Worm (Caenorhabditis elegans) whole organism, late embryonic: ENCODE measurements around the gene oac-5.

Experiments
- fkh-10 ChIP-seq: fragments of 150-350 bp; optimal IDR thresholded peaks from 2 replicates; lab custom pipeline; 2014; ENCODE audit warnings: missing biosample characterization, missing genetic modification reagents, missing genetic modification characterization
- pqm-1 ChIP-seq: sonication (generic microtip); optimal IDR thresholded peaks from 2 replicates; lab custom pipeline; 2016; ENCODE audit warnings: missing genetic modification characterization, missing compliant biosample characterization
- ref-2 ChIP-seq: sonication (generic microtip); optimal IDR thresholded peaks from 2 replicates; lab custom pipeline; 2016; ENCODE audit warnings: missing genetic modification characterization, missing compliant biosample characterization

ce11 chrV:16253687-16254086, 38.8 kb upstream of the oac-5 start, which contains the start of gene gcy-20:
- TF ChIP-seq fkh-10 (GFP tag; lab: Kevin White, UChicago), result no peak
- TF ChIP-seq pqm-1 (tag; lab: Kevin White, UChicago), result no peak
- no peak for TF ChIP-seq ref-2 (tag; lab: Kevin White, UChicago)
